Worm (Caenorhabditis elegans): ENCODE data around the gene abu-2.

DNA sequence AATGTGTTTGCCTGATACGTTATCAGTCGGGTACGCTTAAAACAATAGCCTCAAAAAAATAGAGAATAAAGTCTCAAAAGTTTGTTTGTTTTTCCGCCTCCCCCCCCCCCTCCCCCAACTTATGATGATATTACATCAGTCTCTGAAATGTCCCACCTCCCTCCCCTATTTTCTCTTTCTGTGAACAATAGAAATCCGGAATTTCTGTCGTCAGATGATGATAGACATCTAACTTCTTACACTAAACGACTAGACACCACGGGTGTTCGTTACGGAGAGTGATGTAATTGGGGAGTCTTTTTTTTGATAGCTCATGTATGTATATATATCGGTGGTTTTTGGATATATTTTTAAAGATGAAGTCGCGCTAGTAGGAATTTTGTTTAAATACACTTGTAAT is 16.0 kb downstream of the abu-2 start:
- TF ChIP-seq tbx-11 (GFP tag; IDR thresholded peaks at IDR 0.05) (no peak), F13C5.2 (tag; optimal IDR thresholded peaks at IDR 0.05) (no peak), ets-7 (tag; optimal IDR thresholded peaks at IDR 0.05) (no peak), B0310.2 (tag; optimal IDR thresholded peaks at IDR 0.05) (no peak), ceh-13 (GFP tag; optimal IDR thresholded peaks at IDR 0.05) (no peak), tbx-37 (GFP tag; conservative IDR thresholded peaks at IDR 0.05) (no peak), hmg-4 (GFP tag; optimal IDR thresholded peaks at IDR 0.05) (no peak), pes-1 (GFP tag; IDR thresholded peaks at IDR 0.05) (no peak), aly-1 (tag; optimal IDR thresholded peaks at IDR 0.05) (no peak), ceh-36 (tag; optimal IDR thresholded peaks at IDR 0.05) (no peak), flt-1 (GFP tag; IDR thresholded peaks at IDR 0.05) (no peak), ama-1 (optimal IDR thresholded peaks at IDR 0.05) (no peak), hmbx-1 (tag; optimal IDR thresholded peaks at IDR 0.05) (no peak)

Data from whole organism, early embryonic.